Fruit fly (Drosophila melanogaster) Kc167 (cell line): Measurements from ENCODE around the gene gig.

Experiments
- h ChIP-seq: fragments of >200 bp; optimal IDR thresholded peaks from 3 replicates; lab custom pipeline; 2018; ENCODE audit warnings: missing external identifiers
- insv ChIP-seq: fragments of >200 bp; optimal IDR thresholded peaks from 3 replicates; lab custom pipeline; 2018; ENCODE audit warnings: missing external identifiers
- psq ChIP-seq: fragments of >200 bp; optimal IDR thresholded peaks from 2 replicates; lab custom pipeline; 2017; ENCODE audit warnings: missing external identifiers
- ttk ChIP-seq: sonication (Bioruptor generic); optimal IDR thresholded peaks from 2 replicates; lab custom pipeline; 2017; ENCODE audit warnings: missing external identifiers

- no peak for TF ChIP-seq insv (lab: Kevin White, UChicago)
- TF ChIP-seq ttk (lab: Kevin White, UChicago): no peak
- no peak for TF ChIP-seq h (lab: Kevin White, UChicago)
- TF ChIP-seq psq (lab: Kevin White, UChicago): no peak
These were observed 4.2 kb downstream of the gig start, which contains the start of gene CG7335 for dm6 chr3L:20133168-20133567.
